Worm (Caenorhabditis elegans) whole organism, mixed stage, embryonic: ENCODE data around the gene dao-2.

Experiments used
- M03D4.4 ChIP-seq: sonication (generic microtip); optimal IDR thresholded peaks from 2 replicates; lab custom pipeline; 2017; ENCODE audit warnings: mild to moderate bottlenecking, missing genetic modification characterization, missing compliant biosample characterization
- ceh-39 ChIP-seq: fragments of 150-350 bp; optimal IDR thresholded peaks from 2 replicates; lab custom pipeline; 2014; ENCODE audit warnings: missing biosample characterization, missing genetic modification characterization
- ceh-43 ChIP-seq: fragments of 200-800 bp; sonication (Bioruptor generic); optimal IDR thresholded peaks from 2 replicates; lab custom pipeline; 2018; ENCODE audit warnings: mild to moderate bottlenecking, missing genetic modification characterization, moderate library complexity, missing compliant biosample characterization
- ces-1 ChIP-seq: fragments of 150-350 bp; optimal IDR thresholded peaks from 2 replicates; lab custom pipeline; 2014; ENCODE audit warnings: missing biosample characterization, missing genetic modification reagents, missing genetic modification characterization
- drap-1 ChIP-seq: fragments of 200-800 bp; sonication (Bioruptor generic); optimal IDR thresholded peaks from 3 replicates; lab custom pipeline; 2018; ENCODE audit warnings: mild to moderate bottlenecking, missing genetic modification characterization, missing compliant biosample characterization
- elt-1 ChIP-seq: sonication (generic microtip); optimal IDR thresholded peaks from 2 replicates; lab custom pipeline; 2017; ENCODE audit warnings: missing genetic modification characterization, mild to moderate bottlenecking, missing compliant biosample characterization, antibody characterized with exemption, moderate library complexity, borderline replicate concordance; ENCODE audit not compliant: insufficient read depth
- flh-1 ChIP-seq: fragments of 200-800 bp; sonication (Bioruptor generic); optimal IDR thresholded peaks from 2 replicates; lab custom pipeline; 2018; ENCODE audit warnings: mild to moderate bottlenecking, missing genetic modification characterization, moderate library complexity, missing compliant biosample characterization
- hlh-1 ChIP-seq: fragments of 150-350 bp; optimal IDR thresholded peaks from 2 replicates; lab custom pipeline; 2014; ENCODE audit warnings: missing biosample characterization, missing genetic modification reagents, missing genetic modification characterization
- lin-13 ChIP-seq: fragments of 150-350 bp; optimal IDR thresholded peaks from 2 replicates; lab custom pipeline; 2014; ENCODE audit warnings: missing biosample characterization, missing genetic modification characterization
- lin-32 ChIP-seq: fragments of 200-800 bp; sonication (Bioruptor generic); optimal IDR thresholded peaks from 2 replicates; lab custom pipeline; 2018; ENCODE audit warnings: mild to moderate bottlenecking, missing genetic modification characterization, missing compliant biosample characterization
- lsy-2 ChIP-seq: fragments of 150-350 bp; optimal IDR thresholded peaks from 2 replicates; lab custom pipeline; 2014; ENCODE audit warnings: missing biosample characterization, missing genetic modification characterization
- mab-5 ChIP-seq: fragments of 150-350 bp; optimal IDR thresholded peaks from 2 replicates; lab custom pipeline; 2014; ENCODE audit warnings: missing biosample characterization, missing genetic modification characterization
- mep-1 ChIP-seq: fragments of 150-350 bp; optimal IDR thresholded peaks from 2 replicates; lab custom pipeline; 2017; ENCODE audit warnings: missing biosample characterization, missing genetic modification reagents, missing genetic modification characterization, inconsistent platforms
- mls-2 ChIP-seq: sonication (generic microtip); optimal IDR thresholded peaks from 2 replicates; lab custom pipeline; 2016; ENCODE audit warnings: mild to moderate bottlenecking, missing genetic modification characterization, moderate library complexity, missing compliant biosample characterization
- nhr-12 ChIP-seq: fragments of 150-350 bp; optimal IDR thresholded peaks from 2 replicates; lab custom pipeline; 2014; ENCODE audit warnings: missing biosample characterization, missing genetic modification characterization
- nhr-2 ChIP-seq: fragments of 150-350 bp; optimal IDR thresholded peaks from 2 replicates; lab custom pipeline; 2014; ENCODE audit warnings: missing biosample characterization, missing genetic modification characterization
- nhr-237 ChIP-seq: fragments of 150-350 bp; optimal IDR thresholded peaks from 2 replicates; lab custom pipeline; 2014; ENCODE audit warnings: missing biosample characterization, missing genetic modification characterization
- nhr-28 ChIP-seq: fragments of 150-350 bp; optimal IDR thresholded peaks from 2 replicates; lab custom pipeline; 2014; ENCODE audit warnings: missing biosample characterization, missing genetic modification characterization
- nhr-76 ChIP-seq: sonication (generic microtip); optimal IDR thresholded peaks from 2 replicates; lab custom pipeline; 2017; ENCODE audit warnings: missing biosample characterization, missing genetic modification characterization
- pha-4 ChIP-seq: fragments of 150-350 bp; optimal IDR thresholded peaks from 2 replicates; lab custom pipeline; 2018; ENCODE audit warnings: missing biosample characterization, missing genetic modification reagents, missing genetic modification characterization
- sem-2 ChIP-seq: fragments of 200-800 bp; sonication (Bioruptor generic); optimal IDR thresholded peaks from 2 replicates; lab custom pipeline; 2018; ENCODE audit warnings: mild to moderate bottlenecking, missing genetic modification characterization, missing compliant biosample characterization
- snpc-4 ChIP-seq: fragments of 150-350 bp; optimal IDR thresholded peaks from 2 replicates; lab custom pipeline; 2014; ENCODE audit warnings: missing biosample characterization, missing genetic modification characterization
- sptf-1 ChIP-seq: sonication (generic microtip); optimal IDR thresholded peaks from 2 replicates; lab custom pipeline; 2017; ENCODE audit warnings: mild to moderate bottlenecking, missing genetic modification characterization, moderate library complexity, missing compliant biosample characterization
- tbx-8 ChIP-seq: fragments of 200-800 bp; sonication (Bioruptor generic); optimal IDR thresholded peaks from 2 replicates; lab custom pipeline; 2018; ENCODE audit warnings: mild to moderate bottlenecking, missing genetic modification characterization, moderate library complexity, missing compliant biosample characterization
- unc-120 ChIP-seq: sonication (generic microtip); optimal IDR thresholded peaks from 2 replicates; lab custom pipeline; 2017; ENCODE audit warnings: missing genetic modification characterization, missing compliant biosample characterization; ENCODE audit not compliant: poor library complexity, severe bottlenecking
- zip-8 ChIP-seq: fragments of 150-350 bp; optimal IDR thresholded peaks from 2 replicates; lab custom pipeline; 2014; ENCODE audit warnings: missing biosample characterization, missing genetic modification characterization

Gene dao-2

DNA sequence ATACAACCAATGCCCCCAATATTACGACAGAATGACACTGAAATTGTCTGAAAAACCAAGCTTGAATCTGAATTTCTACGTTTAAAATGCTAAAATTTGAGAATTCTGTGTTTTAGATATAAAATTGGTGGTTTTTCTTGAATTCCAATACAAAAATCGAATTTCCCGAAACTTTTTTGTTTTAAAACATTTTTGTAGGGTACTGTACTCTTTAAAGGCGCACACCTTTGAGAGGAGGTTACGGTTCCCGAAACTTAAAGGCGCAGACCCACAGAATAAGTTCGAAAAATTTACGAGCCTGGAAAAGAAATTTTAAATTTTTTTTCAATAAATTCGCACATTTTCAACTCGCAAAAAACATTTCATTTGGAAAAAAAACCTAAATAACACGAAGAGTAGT is 41.9 kb downstream of the dao-2 start:
- TF ChIP-seq flh-1 (GFP tag; lab: Kevin White, UChicago) (no peak), tbx-8 (GFP tag; lab: Kevin White, UChicago) (no peak), nhr-28 (no peak), lin-32 (GFP tag; lab: Kevin White, UChicago) (no peak), sem-2 (GFP tag; lab: Kevin White, UChicago) (no peak), nhr-237 (tag; lab: Kevin White, UChicago) (no peak), zip-8 (tag; lab: Kevin White, UChicago) (no peak), nhr-12 (tag; lab: Kevin White, UChicago) (no peak)

DNA sequence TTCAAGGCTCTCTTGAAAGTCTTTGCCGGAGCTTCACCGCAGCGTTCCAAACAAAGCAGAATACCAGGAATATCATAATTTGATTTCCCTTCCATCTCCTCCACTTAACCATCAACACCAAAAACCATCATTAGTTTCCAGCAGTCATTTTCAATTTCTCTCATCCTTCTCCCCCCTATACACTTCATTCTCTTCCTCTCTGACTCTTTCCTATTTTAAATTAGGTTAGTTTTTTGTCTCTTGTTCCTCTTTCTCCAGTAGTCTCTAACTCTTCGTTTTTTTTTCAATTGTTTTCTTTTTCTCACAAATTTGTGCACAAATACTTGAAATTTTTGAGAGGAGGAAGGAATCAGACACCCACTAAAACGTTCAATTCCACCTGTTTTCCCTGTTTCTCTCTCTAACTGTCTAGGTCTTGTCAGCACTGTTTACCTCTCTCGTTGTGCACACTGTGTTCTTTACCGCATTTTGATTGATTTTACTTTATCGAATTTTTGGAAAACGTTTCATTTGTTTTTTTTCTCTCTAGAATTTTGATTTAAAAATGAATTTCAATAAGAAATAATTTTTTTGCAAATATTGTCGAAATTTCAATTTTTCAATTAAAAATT is 44.0 kb downstream of the dao-2 start:
- TF ChIP-seq nhr-76 (tag; lab: Kevin White, UChicago) (no peak), ces-1 (GFP tag; lab: Kevin White, UChicago) (peak; percentile 35)

DNA sequence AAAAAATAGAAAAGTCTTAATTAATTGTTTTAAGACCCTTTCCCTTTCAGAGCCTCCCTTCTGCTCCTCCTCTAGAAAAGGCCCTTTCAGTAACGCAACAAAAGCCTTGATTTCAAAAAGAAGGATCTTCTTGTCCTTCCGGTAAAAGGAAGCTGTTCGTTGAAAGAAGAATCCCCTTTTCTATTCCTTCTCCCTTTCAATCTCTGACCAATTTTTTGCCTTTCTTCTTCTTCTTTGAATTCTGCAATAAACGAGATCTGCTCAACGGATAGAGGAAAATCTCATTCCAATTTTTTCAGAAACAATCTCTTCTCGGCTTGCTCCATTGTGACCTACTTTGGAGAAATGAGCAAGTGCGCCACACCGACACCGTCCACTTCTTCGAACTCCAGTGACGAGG is 45.3 kb downstream of the dao-2 start, which contains the start of gene F35D11.3:
TSS of gene F35D11.3 (plus strand) at position 300 of the 400 bp plus-strand sequence.
- TF ChIP-seq flh-1 (GFP tag; lab: Kevin White, UChicago) = no peak
- TF ChIP-seq lin-13 = no peak
- TF ChIP-seq sem-2 (GFP tag; lab: Kevin White, UChicago) = no peak
- TF ChIP-seq sptf-1 = no peak
- no peak for TF ChIP-seq hlh-1 (tag; lab: Kevin White, UChicago)
- TF ChIP-seq pha-4 (tag; lab: Kevin White, UChicago) = no peak
- no peak for TF ChIP-seq ces-1 (GFP tag; lab: Kevin White, UChicago)
- no peak for TF ChIP-seq mab-5
- no peak for TF ChIP-seq unc-120 (tag; lab: Kevin White, UChicago)
- no peak for TF ChIP-seq nhr-76 (tag; lab: Kevin White, UChicago)
- TF ChIP-seq M03D4.4 (tag; lab: Kevin White, UChicago) = no peak
- no peak for TF ChIP-seq nhr-2 (tag; lab: Kevin White, UChicago)
- no peak for TF ChIP-seq lsy-2
- TF ChIP-seq ceh-43 (GFP tag; lab: Kevin White, UChicago) = no peak
- TF ChIP-seq mep-1 (tag; lab: Kevin White, UChicago) = no peak

DNA sequence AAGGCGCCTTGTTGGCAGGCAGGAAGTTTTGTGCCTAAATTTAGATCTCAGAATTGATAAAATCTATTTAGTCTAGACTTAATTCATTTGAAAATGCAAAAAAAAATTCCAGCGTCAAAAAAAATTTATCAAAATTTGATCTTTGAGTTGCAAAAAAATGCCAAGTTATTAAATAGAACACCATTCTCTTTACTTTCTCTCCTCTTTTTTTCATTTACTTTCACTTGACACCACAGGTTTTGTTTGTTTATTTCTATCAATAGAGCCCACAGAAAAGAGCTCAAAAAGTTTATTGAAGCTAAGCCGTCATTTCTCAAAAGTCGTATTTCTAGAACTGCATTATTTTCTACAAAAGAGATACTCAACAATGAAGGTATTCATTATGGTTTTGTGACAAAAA is 49.9 kb downstream of the dao-2 start, which contains the start of gene pqn-35:
TSS of gene pqn-35 (plus strand) at position 301 of the 400 bp plus-strand sequence.
- TF ChIP-seq mep-1 (tag; lab: Kevin White, UChicago) (no peak), ces-1 (GFP tag; lab: Kevin White, UChicago) (no peak), nhr-2 (tag; lab: Kevin White, UChicago) (no peak), snpc-4 (tag; lab: Kevin White, UChicago) (no peak), drap-1 (GFP tag; lab: Kevin White, UChicago) (no peak), M03D4.4 (tag; lab: Kevin White, UChicago) (no peak), nhr-237 (tag; lab: Kevin White, UChicago) (no peak), ceh-43 (GFP tag; lab: Kevin White, UChicago) (no peak), sptf-1 (no peak), unc-120 (tag; lab: Kevin White, UChicago) (no peak), elt-1 (tag; lab: Kevin White, UChicago) (no peak), mls-2 (tag; lab: Kevin White, UChicago) (no peak), lin-32 (GFP tag; lab: Kevin White, UChicago) (no peak), lsy-2 (no peak), nhr-76 (tag; lab: Kevin White, UChicago) (no peak), mab-5 (no peak), ceh-39 (tag; lab: Kevin White, UChicago) (no peak)
